Worm (Caenorhabditis elegans) whole organism, L2 larva: ENCODE results near the gene F53B3.6.

Experiments used
- C34F6.9 ChIP-seq: fragments of 150-350 bp; optimal IDR thresholded peaks from 2 replicates; lab custom pipeline; 2014; ENCODE audit warnings: missing biosample characterization, missing genetic modification characterization
- F13H6.1 ChIP-seq: sonication (generic microtip); optimal IDR thresholded peaks from 2 replicates; lab custom pipeline; 2016; ENCODE audit warnings: missing genetic modification characterization, missing compliant biosample characterization
- R02D3.7 ChIP-seq: fragments of 150-350 bp; optimal IDR thresholded peaks from 2 replicates; lab custom pipeline; 2014; ENCODE audit warnings: missing biosample characterization, missing genetic modification characterization
- Y55F3AM.14 ChIP-seq: fragments of 200-800 bp; sonication (Bioruptor generic); optimal IDR thresholded peaks from 2 replicates; lab custom pipeline; 2018; ENCODE audit warnings: mild to moderate bottlenecking, missing genetic modification characterization, missing compliant biosample characterization
- ZK546.5 ChIP-seq: sonication (generic microtip); optimal IDR thresholded peaks from 2 replicates; lab custom pipeline; 2017; ENCODE audit warnings: missing biosample characterization, missing genetic modification characterization
- alr-1 ChIP-seq: fragments of 150-350 bp; optimal IDR thresholded peaks from 2 replicates; lab custom pipeline; 2014; ENCODE audit warnings: missing biosample characterization, missing genetic modification characterization
- aly-2 ChIP-seq: fragments of 150-350 bp; optimal IDR thresholded peaks from 2 replicates; lab custom pipeline; 2014; ENCODE audit warnings: missing biosample characterization, missing genetic modification characterization
- ama-1 ChIP-seq: fragments of 150-350 bp; optimal IDR thresholded peaks from 2 replicates; lab custom pipeline; 2018; ENCODE audit warnings: inconsistent platforms
- blmp-1 ChIP-seq: sonication (generic microtip); optimal IDR thresholded peaks from 2 replicates; lab custom pipeline; 2017; ENCODE audit warnings: missing genetic modification characterization, mild to moderate bottlenecking, missing compliant biosample characterization, antibody characterized with exemption, moderate library complexity; ENCODE audit not compliant: insufficient read depth
- ceh-16 ChIP-seq: fragments of 150-350 bp; optimal IDR thresholded peaks from 2 replicates; lab custom pipeline; 2014; ENCODE audit warnings: missing biosample characterization, missing genetic modification characterization
- ceh-82 ChIP-seq: fragments of 150-350 bp; optimal IDR thresholded peaks from 2 replicates; lab custom pipeline; 2014; ENCODE audit warnings: missing biosample characterization, missing genetic modification characterization
- crh-2 ChIP-seq: sonication (generic microtip); optimal IDR thresholded peaks from 2 replicates; lab custom pipeline; 2017; ENCODE audit warnings: missing biosample characterization, missing genetic modification characterization
- dmd-4 ChIP-seq: sonication (generic microtip); optimal IDR thresholded peaks from 2 replicates; lab custom pipeline; 2017; ENCODE audit warnings: missing biosample characterization, missing genetic modification characterization
- egl-27 ChIP-seq: sonication (generic microtip); optimal IDR thresholded peaks from 3 replicates; lab custom pipeline; 2017; ENCODE audit warnings: missing biosample characterization, missing genetic modification reagents, missing genetic modification characterization
- elt-1 ChIP-seq: fragments of 150-350 bp; optimal IDR thresholded peaks from 2 replicates; lab custom pipeline; 2014; ENCODE audit warnings: missing biosample characterization, missing genetic modification characterization
- elt-3 ChIP-seq: sonication (generic microtip); optimal IDR thresholded peaks from 2 replicates; lab custom pipeline; 2017; ENCODE audit warnings: missing biosample characterization, missing genetic modification characterization
- fos-1 ChIP-seq: fragments of 150-350 bp; optimal IDR thresholded peaks from 2 replicates; lab custom pipeline; 2014; ENCODE audit warnings: missing biosample characterization, missing genetic modification characterization
- gmeb-1 ChIP-seq: fragments of 150-350 bp; optimal IDR thresholded peaks from 2 replicates; lab custom pipeline; 2014; ENCODE audit warnings: missing biosample characterization, missing genetic modification characterization
- lin-11 ChIP-seq: fragments of 150-350 bp; sonication (generic microtip); optimal IDR thresholded peaks from 2 replicates; lab custom pipeline; 2014; ENCODE audit warnings: missing biosample characterization, missing genetic modification characterization, inconsistent platforms, mixed read lengths
- lin-13 ChIP-seq: fragments of 150-350 bp; optimal IDR thresholded peaks from 2 replicates; lab custom pipeline; 2014; ENCODE audit warnings: missing biosample characterization, missing genetic modification reagents, missing genetic modification characterization
- lin-39 ChIP-seq: fragments of 150-350 bp; optimal IDR thresholded peaks from 2 replicates; lab custom pipeline; 2014; ENCODE audit warnings: missing biosample characterization, missing genetic modification reagents, missing genetic modification characterization
- lsy-2 ChIP-seq, 2 experiments: fragments of 150-350 bp in 1 of 2; sonication (generic microtip) in 1 of 2; optimal IDR thresholded peaks; 2 replicates each; lab custom pipeline; 2014 to 2017; ENCODE audit warnings: missing biosample characterization in 2 of 2, missing genetic modification characterization in 2 of 2
- mab-5 ChIP-seq: fragments of 150-350 bp; optimal IDR thresholded peaks from 2 replicates; lab custom pipeline; 2014; ENCODE audit warnings: missing biosample characterization, missing genetic modification characterization
- mbf-1 ChIP-seq: sonication (generic microtip); optimal IDR thresholded peaks from 2 replicates; lab custom pipeline; 2017; ENCODE audit warnings: missing biosample characterization, missing genetic modification characterization
- mdl-1 ChIP-seq, 2 experiments: fragments of 150-350 bp in 1 of 2; sonication (generic microtip) in 1 of 2; optimal IDR thresholded peaks; 2 replicates each; lab custom pipeline; 2017; ENCODE audit warnings: missing biosample characterization in 2 of 2, missing genetic modification characterization in 2 of 2
- nhr-10 ChIP-seq: sonication (generic microtip); optimal IDR thresholded peaks from 2 replicates; lab custom pipeline; 2017; ENCODE audit warnings: missing biosample characterization, missing genetic modification characterization
- nhr-11 ChIP-seq: fragments of 150-350 bp; optimal IDR thresholded peaks from 2 replicates; lab custom pipeline; 2014; ENCODE audit warnings: missing biosample characterization, missing genetic modification characterization
- nhr-12 ChIP-seq: fragments of 150-350 bp; optimal IDR thresholded peaks from 2 replicates; lab custom pipeline; 2014; ENCODE audit warnings: missing biosample characterization, missing genetic modification characterization
- nhr-129 ChIP-seq: fragments of 150-350 bp; optimal IDR thresholded peaks from 2 replicates; lab custom pipeline; 2014; ENCODE audit warnings: missing biosample characterization, missing genetic modification characterization
- nhr-21 ChIP-seq: fragments of 150-350 bp; optimal IDR thresholded peaks from 2 replicates; lab custom pipeline; 2014; ENCODE audit warnings: missing biosample characterization, missing genetic modification characterization
- nhr-23 ChIP-seq: fragments of 150-350 bp; optimal IDR thresholded peaks from 2 replicates; lab custom pipeline; 2014; ENCODE audit warnings: missing biosample characterization, missing genetic modification reagents, missing genetic modification characterization
- nhr-237 ChIP-seq: fragments of 150-350 bp; optimal IDR thresholded peaks from 2 replicates; lab custom pipeline; 2014; ENCODE audit warnings: missing biosample characterization, missing genetic modification characterization
- nhr-25 ChIP-seq: fragments of 150-350 bp; sonication (generic microtip); optimal IDR thresholded peaks from 3 replicates; lab custom pipeline; 2014; ENCODE audit warnings: missing biosample characterization, missing genetic modification characterization
- nhr-6 ChIP-seq: fragments of 150-350 bp; optimal IDR thresholded peaks from 2 replicates; lab custom pipeline; 2014; ENCODE audit warnings: missing biosample characterization, missing genetic modification characterization
- nhr-77 ChIP-seq: fragments of 150-350 bp; optimal IDR thresholded peaks from 2 replicates; lab custom pipeline; 2014; ENCODE audit warnings: missing biosample characterization, missing genetic modification characterization
- peb-1 ChIP-seq: fragments of 150-350 bp; optimal IDR thresholded peaks from 2 replicates; lab custom pipeline; 2014; ENCODE audit warnings: missing biosample characterization, missing genetic modification characterization
- sem-4 ChIP-seq: fragments of 150-350 bp; optimal IDR thresholded peaks from 2 replicates; lab custom pipeline; 2014; ENCODE audit warnings: missing biosample characterization, missing genetic modification reagents, missing genetic modification characterization
- skn-1 ChIP-seq: sonication (generic microtip); optimal IDR thresholded peaks from 2 replicates; lab custom pipeline; 2017; ENCODE audit warnings: missing biosample characterization, missing genetic modification characterization
- sma-3 ChIP-seq: sonication (generic microtip); optimal IDR thresholded peaks from 2 replicates; lab custom pipeline; 2016; ENCODE audit warnings: missing genetic modification reagents, missing genetic modification characterization, missing compliant biosample characterization
- sma-9 ChIP-seq, 2 experiments: fragments of 150-350 bp in 1 of 2; sonication (generic microtip) in 1 of 2; optimal IDR thresholded peaks; 2 replicates each; lab custom pipeline; 2014 to 2016; ENCODE audit warnings: missing genetic modification characterization in 2 of 2, mild to moderate bottlenecking in 1 of 2, missing biosample characterization in 1 of 2, missing compliant biosample characterization in 1 of 2, missing genetic modification reagents in 1 of 2, moderate library complexity in 1 of 2
- snpc-4 ChIP-seq: fragments of 150-350 bp; optimal IDR thresholded peaks from 2 replicates; lab custom pipeline; 2014; ENCODE audit warnings: missing biosample characterization, missing genetic modification characterization
- unc-39 ChIP-seq: fragments of 150-350 bp; optimal IDR thresholded peaks from 2 replicates; lab custom pipeline; 2014; ENCODE audit warnings: missing biosample characterization, missing genetic modification characterization
- unc-55 ChIP-seq: fragments of 150-350 bp; sonication (generic microtip); optimal IDR thresholded peaks from 3 replicates; lab custom pipeline; 2014; ENCODE audit warnings: missing biosample characterization, missing genetic modification reagents, missing genetic modification characterization
- unc-62 ChIP-seq: fragments of 150-350 bp; optimal IDR thresholded peaks from 2 replicates; lab custom pipeline; 2014; ENCODE audit warnings: missing biosample characterization, missing genetic modification reagents, missing genetic modification characterization
- zag-1 ChIP-seq: fragments of 150-350 bp; optimal IDR thresholded peaks from 2 replicates; lab custom pipeline; 2014; ENCODE audit warnings: missing biosample characterization, missing genetic modification characterization
- ztf-1 ChIP-seq: fragments of 200-800 bp; sonication (Bioruptor generic); conservative IDR thresholded peaks from 2 replicates; pipeline ENCODE4 v1.3.6; 2022; ENCODE audit warnings: missing genetic modification characterization, missing compliant biosample characterization
- ztf-11 ChIP-seq: sonication (generic microtip); optimal IDR thresholded peaks from 2 replicates; lab custom pipeline; 2017; ENCODE audit warnings: missing biosample characterization, missing genetic modification characterization
- ztf-4 ChIP-seq: fragments of 150-350 bp; optimal IDR thresholded peaks from 2 replicates; lab custom pipeline; 2014; ENCODE audit warnings: missing biosample characterization, missing genetic modification characterization

The F53B3.6 gene

DNA sequence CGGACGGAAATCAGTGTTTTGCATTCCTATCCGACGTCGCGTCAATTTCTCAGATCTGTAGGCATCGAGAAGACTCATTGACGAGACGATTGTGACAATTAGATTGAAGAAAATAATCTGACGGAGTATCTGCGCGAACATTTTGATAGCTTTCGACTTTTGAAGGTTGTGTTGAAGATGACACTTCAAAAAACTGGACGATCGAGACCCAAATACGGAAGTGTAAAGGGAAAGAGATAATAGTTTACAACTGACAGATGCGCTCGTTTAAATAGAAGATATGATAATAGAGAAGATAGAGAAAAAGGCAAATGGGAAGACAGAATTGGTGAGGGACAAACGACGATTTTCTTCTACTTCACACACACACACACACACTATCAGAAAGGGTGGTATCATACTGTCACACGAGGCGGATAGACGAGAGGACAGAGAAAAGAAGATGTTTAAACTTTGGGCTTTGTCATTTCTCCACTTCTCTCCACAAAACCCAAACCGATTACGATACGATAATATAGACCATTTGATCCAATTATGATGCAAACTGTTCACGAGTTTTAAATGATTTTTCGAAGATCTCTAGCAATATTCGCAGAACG lies 27.2 kb downstream of the F53B3.6 start, which contains the start of gene B0410.3:
Gene B0410.3, minus strand, starts transcription at position 351 of the 599 bp plus-strand sequence.
- TF ChIP-seq R02D3.7 (tag; lab: Kevin White, UChicago) = no peak
- TF ChIP-seq snpc-4 (tag; lab: Kevin White, UChicago) = no peak
- peak; percentile 17 for TF ChIP-seq C34F6.9 (tag; lab: Kevin White, UChicago)
- no peak for TF ChIP-seq lin-39 (tag; lab: Kevin White, UChicago)
- no peak for TF ChIP-seq zag-1 (tag; lab: Kevin White, UChicago)
- TF ChIP-seq nhr-23 (tag; lab: Kevin White, UChicago) = no peak
- TF ChIP-seq unc-62 = no peak
- peak in 1 of 2 experiments; percentile 47 for TF ChIP-seq lsy-2 (tag; optimal IDR thresholded peaks at IDR 0.05; lab: Kevin White, UChicago)
- TF ChIP-seq nhr-11 = no peak
- TF ChIP-seq nhr-21 (tag; lab: Kevin White, UChicago) = peak; percentile 94
- no peak for TF ChIP-seq ceh-82 (tag; lab: Kevin White, UChicago)
- TF ChIP-seq mdl-1 (tag; optimal IDR thresholded peaks at IDR 0.05; lab: Kevin White, UChicago) = peak; percentile 53 to 66
- no peak for TF ChIP-seq gmeb-1 (tag; lab: Kevin White, UChicago)
- peak; percentile 74 for TF ChIP-seq sma-3
- TF ChIP-seq skn-1 (tag; lab: Kevin White, UChicago) = no peak
- TF ChIP-seq nhr-237 (tag; lab: Kevin White, UChicago) = no peak
- no peak for TF ChIP-seq fos-1 (tag; lab: Kevin White, UChicago)
- TF ChIP-seq elt-1 = no peak
- TF ChIP-seq sma-9 (GFP tag; optimal IDR thresholded peaks at IDR 0.05; lab: Kevin White, UChicago) = peak; percentile 94
- TF ChIP-seq sma-9 (tag; optimal IDR thresholded peaks at IDR 0.05; lab: Kevin White, UChicago) = no peak
- no peak for TF ChIP-seq unc-55 (GFP tag; lab: Kevin White, UChicago)
- peak; percentile 53 for TF ChIP-seq crh-2 (tag; lab: Kevin White, UChicago)
- no peak for TF ChIP-seq mab-5 (tag; lab: Kevin White, UChicago)
- TF ChIP-seq blmp-1 (tag; lab: Kevin White, UChicago) = peak; percentile 81
- TF ChIP-seq dmd-4 (tag; lab: Kevin White, UChicago) = no peak
- TF ChIP-seq elt-3 (tag; lab: Kevin White, UChicago) = no peak
- peak; percentile 51 for TF ChIP-seq nhr-6 (tag; lab: Kevin White, UChicago)
- TF ChIP-seq peb-1 (tag; lab: Kevin White, UChicago) = no peak
- peak; percentile 31 for TF ChIP-seq F13H6.1
- no peak for TF ChIP-seq ztf-11 (tag; lab: Kevin White, UChicago)
- TF ChIP-seq nhr-12 (tag; lab: Kevin White, UChicago) = no peak
- TF ChIP-seq lin-13 (GFP tag; lab: Kevin White, UChicago) = no peak
- no peak for TF ChIP-seq lin-11 (tag; lab: Kevin White, UChicago)
- TF ChIP-seq nhr-77 = no peak
- no peak for TF ChIP-seq alr-1 (tag; lab: Kevin White, UChicago)
- peak; percentile 92 for TF ChIP-seq nhr-25 (tag; lab: Kevin White, UChicago)
- TF ChIP-seq mbf-1 (tag; lab: Kevin White, UChicago) = no peak
- peak; percentile 58 for TF ChIP-seq ztf-4 (tag; lab: Kevin White, UChicago)
- TF ChIP-seq aly-2 (tag; lab: Kevin White, UChicago) = no peak
- TF ChIP-seq ama-1 (lab: Kevin White, UChicago) = peak; percentile 75
- TF ChIP-seq nhr-10 (tag; lab: Kevin White, UChicago) = no peak
- TF ChIP-seq nhr-129 (tag; lab: Kevin White, UChicago) = peak; percentile 90
- TF ChIP-seq unc-39 (tag; lab: Kevin White, UChicago) = no peak
- no peak for TF ChIP-seq ceh-16 (tag; lab: Kevin White, UChicago)
- TF ChIP-seq egl-27 (tag; lab: Kevin White, UChicago) = peak; percentile 65
- peak; percentile 59 for TF ChIP-seq sem-4
- no peak for TF ChIP-seq ZK546.5 (tag; lab: Kevin White, UChicago)
- TF ChIP-seq ztf-1 (GFP tag; lab: Robert Waterston, UW) = no peak
- no peak for TF ChIP-seq Y55F3AM.14 (GFP tag; lab: Kevin White, UChicago)
- TF ChIP-seq, all 48 proteins: peak for 16
